Fruit fly (Drosophila melanogaster) whole organism, prepupa: ENCODE results near the gene CG6013.

Experiments used
- Blimp-1 ChIP-seq: fragments of 200-800 bp; sonication (Bioruptor generic); optimal IDR thresholded peaks from 3 replicates; lab custom pipeline; 2017; ENCODE audit warnings: missing biosample characterization, missing genetic modification characterization, mild to moderate bottlenecking, moderate library complexity, missing genetic modification reagents
- CG10631 ChIP-seq: fragments of 200-800 bp; sonication (Bioruptor generic); optimal IDR thresholded peaks from 2 replicates; lab custom pipeline; 2016; ENCODE audit warnings: missing biosample characterization, missing genetic modification characterization
- CG11294 ChIP-seq: fragments of 200-800 bp; sonication (Bioruptor generic); IDR thresholded peaks from 2 replicates; pipeline ENCODE4 v1.3.6; 2022; ENCODE audit warnings: missing biosample characterization, missing genetic modification characterization
- CG11762 ChIP-seq: fragments of 200-800 bp; sonication (Bioruptor generic); optimal IDR thresholded peaks from 3 replicates; lab custom pipeline; 2016; ENCODE audit warnings: missing biosample characterization, missing genetic modification characterization; ENCODE audit not compliant: insufficient read depth
- CG11902 ChIP-seq: fragments of 200-800 bp; sonication (Bioruptor generic); optimal IDR thresholded peaks from 3 replicates; lab custom pipeline; 2016; ENCODE audit warnings: missing biosample characterization, missing genetic modification characterization
- CG1621 ChIP-seq: fragments of 200-800 bp; sonication (Bioruptor generic); optimal IDR thresholded peaks from 3 replicates; lab custom pipeline; 2018; ENCODE audit warnings: missing biosample characterization, mild to moderate bottlenecking, missing genetic modification characterization
- CG3032 ChIP-seq: fragments of 200-800 bp; optimal IDR thresholded peaks from 2 replicates; lab custom pipeline; 2019; ENCODE audit warnings: missing biosample characterization, mild to moderate bottlenecking, missing genetic modification characterization, moderate library complexity
- CG31627 ChIP-seq: fragments of 200-800 bp; sonication (Bioruptor generic); optimal IDR thresholded peaks from 3 replicates; lab custom pipeline; 2016; ENCODE audit warnings: missing biosample characterization, missing genetic modification characterization
- CG32006 ChIP-seq: fragments of 200-800 bp; sonication (Bioruptor generic); optimal IDR thresholded peaks from 3 replicates; lab custom pipeline; 2017; ENCODE audit warnings: missing biosample characterization, mild to moderate bottlenecking, missing genetic modification characterization
- CG34406 ChIP-seq: fragments of 200-800 bp; sonication (Bioruptor generic); optimal IDR thresholded peaks from 3 replicates; lab custom pipeline; 2016; ENCODE audit warnings: missing biosample characterization, missing genetic modification characterization
- CG3919 ChIP-seq: fragments of 200-800 bp; sonication (Bioruptor generic); optimal IDR thresholded peaks from 3 replicates; lab custom pipeline; 2016; ENCODE audit warnings: missing biosample characterization, missing genetic modification characterization
- CG4318 ChIP-seq: fragments of 200-800 bp; sonication (Bioruptor generic); optimal IDR thresholded peaks from 3 replicates; lab custom pipeline; 2017; ENCODE audit warnings: missing biosample characterization, mild to moderate bottlenecking, missing genetic modification characterization
- CG6163 ChIP-seq: fragments of 200-800 bp; sonication (Bioruptor generic); IDR thresholded peaks from 3 replicates; pipeline ENCODE4 v1.3.6; 2022; ENCODE audit warnings: missing biosample characterization, missing genetic modification characterization
- CG6276 ChIP-seq: fragments of 200-800 bp; sonication (Bioruptor generic); optimal IDR thresholded peaks from 2 replicates; lab custom pipeline; 2017; ENCODE audit warnings: missing biosample characterization, mild to moderate bottlenecking, missing genetic modification characterization
- CG6792 ChIP-seq: fragments of 200-800 bp; sonication (Bioruptor generic); optimal IDR thresholded peaks from 3 replicates; lab custom pipeline; 2016; ENCODE audit warnings: missing biosample characterization, missing genetic modification characterization
- CG6808 ChIP-seq: fragments of 200-800 bp; sonication (Bioruptor generic); optimal IDR thresholded peaks from 3 replicates; lab custom pipeline; 2017; ENCODE audit warnings: missing biosample characterization, missing genetic modification characterization, mild to moderate bottlenecking, moderate library complexity, missing genetic modification reagents
- CG7368 ChIP-seq: fragments of 200-800 bp; sonication (Bioruptor generic); optimal IDR thresholded peaks from 3 replicates; lab custom pipeline; 2016; ENCODE audit warnings: missing biosample characterization, missing genetic modification characterization
- CG8119 ChIP-seq: fragments of 200-800 bp; sonication (Bioruptor generic); IDR thresholded peaks from 3 replicates; pipeline ENCODE4 v1.3.6; 2022; ENCODE audit warnings: missing biosample characterization, missing genetic modification characterization
- CG8319 ChIP-seq: fragments of 200-800 bp; sonication (Bioruptor generic); optimal IDR thresholded peaks from 3 replicates; lab custom pipeline; 2016; ENCODE audit warnings: missing biosample characterization, missing genetic modification characterization
- CG8632 ChIP-seq: fragments of 200-800 bp; sonication (Bioruptor generic); optimal IDR thresholded peaks from 3 replicates; lab custom pipeline; 2016; ENCODE audit warnings: missing biosample characterization, missing genetic modification characterization
- CG9139 ChIP-seq: fragments of 200-800 bp; sonication (Bioruptor generic); optimal IDR thresholded peaks from 3 replicates; lab custom pipeline; 2017; ENCODE audit warnings: missing biosample characterization, mild to moderate bottlenecking, missing genetic modification characterization
- Eip75B ChIP-seq: fragments of 200-800 bp; sonication (Bioruptor generic); optimal IDR thresholded peaks from 3 replicates; lab custom pipeline; 2016; ENCODE audit warnings: missing biosample characterization, missing genetic modification characterization
- Eip78C ChIP-seq: fragments of 200-800 bp; sonication (Bioruptor generic); peaks from one replicate; lab custom pipeline; 2016; ENCODE audit warnings: missing biosample characterization, missing genetic modification characterization
- Eip93F ChIP-seq: fragments of 200-800 bp; sonication (Bioruptor generic); optimal IDR thresholded peaks from 2 replicates; lab custom pipeline; 2016; ENCODE audit warnings: missing biosample characterization, mild to moderate bottlenecking, missing genetic modification characterization
- Ets21C ChIP-seq: fragments of 200-800 bp; sonication (Bioruptor generic); optimal IDR thresholded peaks from 3 replicates; lab custom pipeline; 2016; ENCODE audit warnings: missing biosample characterization, missing genetic modification characterization
- Ets96B ChIP-seq: fragments of 200-800 bp; optimal IDR thresholded peaks from 2 replicates; lab custom pipeline; 2019; ENCODE audit warnings: missing biosample characterization, mild to moderate bottlenecking, missing genetic modification characterization, moderate library complexity
- Gug ChIP-seq: fragments of 200-800 bp; sonication (Bioruptor generic); IDR thresholded peaks from 2 replicates; pipeline ENCODE4 v1.3.6; 2022; ENCODE audit warnings: missing biosample characterization, missing genetic modification characterization
- Hr38 ChIP-seq: sonication (Bioruptor generic); optimal IDR thresholded peaks from 2 replicates; lab custom pipeline; 2016; ENCODE audit warnings: missing biosample characterization, missing genetic modification characterization
- Lpt ChIP-seq: fragments of 200-800 bp; sonication (Bioruptor generic); optimal IDR thresholded peaks from 3 replicates; lab custom pipeline; 2016; ENCODE audit warnings: missing biosample characterization, missing genetic modification characterization
- Met ChIP-seq: fragments of 200-800 bp; sonication (Bioruptor generic); optimal IDR thresholded peaks from 3 replicates; lab custom pipeline; 2016; ENCODE audit warnings: missing biosample characterization, missing genetic modification characterization
- Smox ChIP-seq: fragments of 200-800 bp; sonication (Bioruptor generic); optimal IDR thresholded peaks from 3 replicates; lab custom pipeline; 2016; ENCODE audit warnings: missing biosample characterization, missing genetic modification characterization
- Sox102F ChIP-seq: fragments of 200-800 bp; sonication (Bioruptor generic); optimal IDR thresholded peaks from 2 replicates; lab custom pipeline; 2016; ENCODE audit warnings: missing biosample characterization, mild to moderate bottlenecking, missing genetic modification characterization
- Sox15 ChIP-seq: fragments of 200-800 bp; sonication (Bioruptor generic); optimal IDR thresholded peaks from 3 replicates; lab custom pipeline; 2016; ENCODE audit warnings: missing biosample characterization, missing genetic modification characterization
- achi ChIP-seq: fragments of 200-800 bp; sonication (Bioruptor generic); optimal IDR thresholded peaks from 3 replicates; lab custom pipeline; 2016; ENCODE audit warnings: missing biosample characterization, missing genetic modification characterization
- acj6 ChIP-seq: fragments of 200-800 bp; sonication (Bioruptor generic); optimal IDR thresholded peaks from 3 replicates; lab custom pipeline; 2016; ENCODE audit warnings: missing biosample characterization, missing genetic modification characterization
- cyc ChIP-seq: fragments of 200-800 bp; sonication (Bioruptor generic); optimal IDR thresholded peaks from 3 replicates; lab custom pipeline; 2016; ENCODE audit warnings: missing biosample characterization, missing genetic modification characterization
- dac ChIP-seq: fragments of 200-800 bp; sonication (Bioruptor generic); optimal IDR thresholded peaks from 2 replicates; lab custom pipeline; 2017; ENCODE audit warnings: missing biosample characterization, mild to moderate bottlenecking, missing genetic modification characterization
- dsx ChIP-seq: fragments of 200-800 bp; optimal IDR thresholded peaks from 3 replicates; lab custom pipeline; 2019; ENCODE audit warnings: missing biosample characterization, mild to moderate bottlenecking, missing genetic modification characterization, moderate library complexity; ENCODE audit not compliant: poor library complexity, severe bottlenecking
- eg ChIP-seq: fragments of 200-800 bp; sonication (Bioruptor generic); IDR thresholded peaks from 3 replicates; pipeline ENCODE4 v1.3.6; 2022; ENCODE audit warnings: missing biosample characterization, missing genetic modification characterization
- esn ChIP-seq: fragments of 200-800 bp; sonication (Bioruptor generic); optimal IDR thresholded peaks from 2 replicates; lab custom pipeline; 2016; ENCODE audit warnings: missing biosample characterization, mild to moderate bottlenecking, missing genetic modification characterization, moderate library complexity
- fd59A ChIP-seq: fragments of 200-800 bp; sonication (Bioruptor generic); optimal IDR thresholded peaks from 2 replicates; lab custom pipeline; 2017; ENCODE audit warnings: missing biosample characterization, mild to moderate bottlenecking, missing genetic modification characterization, missing genetic modification reagents
- fd85E ChIP-seq: fragments of 200-800 bp; sonication (Bioruptor generic); optimal IDR thresholded peaks from 3 replicates; lab custom pipeline; 2016; ENCODE audit warnings: missing biosample characterization, missing genetic modification characterization
- fkh ChIP-seq: fragments of 200-800 bp; sonication (Bioruptor generic); optimal IDR thresholded peaks from 3 replicates; lab custom pipeline; 2017; ENCODE audit warnings: missing biosample characterization, mild to moderate bottlenecking, missing genetic modification characterization, moderate library complexity
- lz ChIP-seq: fragments of 200-800 bp; sonication (Bioruptor generic); optimal IDR thresholded peaks from 3 replicates; lab custom pipeline; 2016; ENCODE audit warnings: missing biosample characterization, missing genetic modification characterization
- net ChIP-seq: fragments of 200-800 bp; sonication (Bioruptor generic); optimal IDR thresholded peaks from 3 replicates; lab custom pipeline; 2016; ENCODE audit warnings: missing biosample characterization, missing genetic modification characterization
- pdm3 ChIP-seq: fragments of 200-800 bp; sonication (Bioruptor generic); optimal IDR thresholded peaks from 3 replicates; lab custom pipeline; 2016; ENCODE audit warnings: missing biosample characterization, missing genetic modification characterization
- salr ChIP-seq, 2 experiments: fragments of 200-800 bp; sonication (Bioruptor generic); optimal IDR thresholded peaks; 3 replicates each; lab custom pipeline; 2016 to 2018; ENCODE audit warnings: missing biosample characterization in 2 of 2, missing genetic modification characterization in 2 of 2, mild to moderate bottlenecking in 1 of 2
- spab ChIP-seq: fragments of 200-800 bp; sonication (Bioruptor generic); optimal IDR thresholded peaks from 2 replicates; lab custom pipeline; 2017; ENCODE audit warnings: missing biosample characterization, mild to moderate bottlenecking, missing genetic modification characterization, missing genetic modification reagents
- ss ChIP-seq, 2 experiments: fragments of 200-800 bp; sonication (Bioruptor generic); optimal IDR thresholded peaks; 2 replicates in 1 of 2; 3 replicates in 1 of 2; lab custom pipeline; 2017 to 2018; ENCODE audit warnings: mild to moderate bottlenecking in 2 of 2, missing biosample characterization in 2 of 2, missing genetic modification characterization in 2 of 2, moderate library complexity in 1 of 2
- svp ChIP-seq: fragments of 200-800 bp; sonication (Bioruptor generic); peaks from one replicate; lab custom pipeline; 2016; ENCODE audit warnings: missing biosample characterization, missing genetic modification characterization
- vri ChIP-seq: fragments of 200-800 bp; sonication (Bioruptor generic); optimal IDR thresholded peaks from 3 replicates; lab custom pipeline; 2016; ENCODE audit warnings: missing biosample characterization, mild to moderate bottlenecking, missing genetic modification characterization

Gene CG6013

DNA sequence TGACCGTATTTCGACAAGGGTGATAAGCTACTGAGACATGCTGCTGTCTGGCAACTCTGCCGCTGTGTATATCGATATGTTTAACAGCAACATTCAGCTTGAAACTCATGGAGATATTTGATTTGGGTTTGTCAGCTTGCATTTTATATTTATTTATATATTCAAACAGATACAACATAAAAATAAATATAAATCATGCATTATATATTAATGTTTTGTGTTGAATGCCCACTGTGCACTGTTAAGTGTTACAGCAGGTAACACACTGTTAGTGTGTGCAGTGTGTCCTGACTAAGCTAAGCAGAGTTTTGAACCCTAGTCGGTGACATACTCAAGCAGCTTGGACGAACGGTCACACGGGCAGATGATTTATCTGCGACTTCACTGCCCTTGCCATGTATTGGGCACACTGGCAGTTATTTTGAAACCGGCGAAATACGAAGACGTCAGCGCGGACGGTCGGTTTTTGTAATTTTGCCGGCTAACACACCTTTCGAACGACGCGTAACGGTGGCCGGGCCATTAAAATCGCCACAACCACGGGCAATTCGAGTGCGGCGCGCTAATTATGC lies 47.6 kb upstream of the CG6013 start, which contains the start of the genes snRNP-U1-C and gukh:
snRNP-U1-C (minus strand) TSS at position 37 of the 572 bp plus-strand sequence.
gukh (plus strand) TSS at position 412 of the 572 bp plus-strand sequence.
- TF ChIP-seq pdm3 (GFP tag; lab: Kevin White, UChicago): peak; percentile 72
- peak; percentile 41 for TF ChIP-seq fd59A (GFP tag; lab: Kevin White, UChicago)
- TF ChIP-seq CG6792 (GFP tag; lab: Kevin White, UChicago): peak; percentile 59
- no peak for TF ChIP-seq CG6808 (GFP tag; lab: Kevin White, UChicago)
- peak; percentile 86 for TF ChIP-seq CG6163 (GFP tag; lab: Robert Waterston, UW)
- peak; percentile 90 for TF ChIP-seq eg (GFP tag; lab: Robert Waterston, UW)
- peak; percentile 83 for TF ChIP-seq CG34406 (GFP tag; lab: Kevin White, UChicago)
- no peak for TF ChIP-seq Blimp-1
- TF ChIP-seq CG4318 (GFP tag; lab: Kevin White, UChicago): peak; percentile 36
- TF ChIP-seq Sox15 (GFP tag; lab: Kevin White, UChicago): peak; percentile 66
- TF ChIP-seq Eip78C (GFP tag; lab: Kevin White, UChicago): peak; percentile 79
- TF ChIP-seq CG11294 (GFP tag; lab: Robert Waterston, UW): peak; percentile 61; the same call in 1 of the 2 replicates
- peak; percentile 66 for TF ChIP-seq CG31627 (GFP tag; lab: Kevin White, UChicago)
- TF ChIP-seq vri (GFP tag; lab: Kevin White, UChicago): peak; percentile 74
- TF ChIP-seq dsx (GFP tag; lab: Kevin White, UChicago): peak; percentile 70
- peak; percentile 78 for TF ChIP-seq Sox102F (GFP tag; lab: Kevin White, UChicago)
- TF ChIP-seq spab (GFP tag; lab: Kevin White, UChicago): no peak
- TF ChIP-seq CG9139: no peak
- peak; percentile 76 for TF ChIP-seq CG10631 (GFP tag; lab: Kevin White, UChicago)
- TF ChIP-seq Smox (GFP tag; lab: Kevin White, UChicago): peak; percentile 78
- TF ChIP-seq Met (GFP tag; lab: Kevin White, UChicago): peak; percentile 76
- peak; percentile 42 for TF ChIP-seq dac (GFP tag; lab: Kevin White, UChicago)
- peak; percentile 58 for TF ChIP-seq Eip93F (GFP tag; lab: Kevin White, UChicago)
- peak; percentile 75 for TF ChIP-seq net (GFP tag; lab: Kevin White, UChicago)
- TF ChIP-seq CG1621 (tag; lab: Kevin White, UChicago): no peak
- peak; percentile 38 to 58 for TF ChIP-seq salr (GFP tag; optimal IDR thresholded peaks at IDR 0.05; lab: Kevin White, UChicago)
- TF ChIP-seq fkh: peak; percentile 90
- peak; percentile 52 for TF ChIP-seq Lpt (GFP tag; lab: Kevin White, UChicago)
- peak; percentile 73 for TF ChIP-seq Ets96B (tag; lab: Kevin White, UChicago)
- TF ChIP-seq CG11762 (GFP tag; lab: Kevin White, UChicago): peak; percentile 55
- TF ChIP-seq fd85E (GFP tag; lab: Kevin White, UChicago): no peak
- peak; percentile 76 for TF ChIP-seq CG8119 (GFP tag; lab: Robert Waterston, UW)
- peak; percentile 74 for TF ChIP-seq CG32006 (GFP tag; lab: Kevin White, UChicago)
- TF ChIP-seq CG11902 (GFP tag; lab: Kevin White, UChicago): peak; percentile 10
- no peak for TF ChIP-seq CG6276 (GFP tag; lab: Kevin White, UChicago)
- peak in 1 of 2 experiments; percentile 56 for TF ChIP-seq ss (GFP tag; optimal IDR thresholded peaks at IDR 0.05; lab: Kevin White, UChicago)
- peak; percentile 71 for TF ChIP-seq CG8632 (GFP tag; lab: Kevin White, UChicago)
- peak; percentile 68 for TF ChIP-seq CG3032 (tag; lab: Kevin White, UChicago)
- TF ChIP-seq Ets21C (GFP tag; lab: Kevin White, UChicago): peak; percentile 46
- peak; percentile 62 for TF ChIP-seq lz (GFP tag; lab: Kevin White, UChicago)
- TF ChIP-seq Gug (GFP tag; lab: Robert Waterston, UW): peak; percentile 69; the same call in 1 of the 2 replicates
- TF ChIP-seq cyc (GFP tag; lab: Kevin White, UChicago): peak; percentile 44
- TF ChIP-seq CG3919 (GFP tag; lab: Kevin White, UChicago): peak; percentile 56
- TF ChIP-seq Eip75B: peak; percentile 62
- TF ChIP-seq Hr38 (GFP tag; lab: Kevin White, UChicago): no peak
- peak; percentile 37 for TF ChIP-seq CG8319 (GFP tag; lab: Kevin White, UChicago)
- peak; percentile 75 for TF ChIP-seq esn (GFP tag; lab: Kevin White, UChicago)
- peak; percentile 76 for TF ChIP-seq achi (GFP tag; lab: Kevin White, UChicago)
- peak; percentile 73 for TF ChIP-seq svp (GFP tag; lab: Kevin White, UChicago)
- peak; percentile 83 for TF ChIP-seq acj6 (GFP tag; lab: Kevin White, UChicago)
- TF ChIP-seq CG7368 (GFP tag; lab: Kevin White, UChicago): peak; percentile 49
